Worm (Caenorhabditis elegans) whole organism, early embryonic: ENCODE results near the gene zfp-2.

ENCODE experiments used
- aly-1 ChIP-seq: sonication (generic microtip); optimal IDR thresholded peaks from 2 replicates; lab custom pipeline; 2016; ENCODE audit warnings: missing genetic modification characterization, missing compliant biosample characterization
- ama-1 ChIP-seq: fragments of 150-350 bp; optimal IDR thresholded peaks from 2 replicates; lab custom pipeline; 2014

DNA sequence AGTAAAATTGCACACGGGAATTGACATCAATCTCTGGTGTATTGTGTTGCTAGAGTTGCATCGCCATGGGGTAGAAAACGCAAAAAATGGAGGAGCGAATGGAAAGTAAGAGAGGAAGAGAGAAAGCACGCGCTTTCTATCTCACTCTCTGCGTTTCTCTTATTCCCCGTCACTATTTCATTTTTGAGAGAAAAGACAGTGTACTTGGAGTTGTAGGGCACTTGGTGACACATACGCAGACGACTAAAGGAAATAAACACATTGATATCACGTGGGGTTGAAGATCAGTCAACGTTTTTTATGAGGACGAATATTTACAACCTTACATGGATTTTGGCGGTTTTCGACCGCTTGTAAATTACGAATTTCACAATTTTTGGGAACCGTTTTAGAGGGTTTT, 46.0 kb downstream of the zfp-2 start:
- TF ChIP-seq ama-1 (lab: Kevin White, UChicago) (no peak), aly-1 (tag; lab: Kevin White, UChicago) (no peak)
